Worm (Caenorhabditis elegans) whole organism, L2 larva: ENCODE data around the gene wrt-9.

Source experiments
- ZK546.5 ChIP-seq: sonication (generic microtip); optimal IDR thresholded peaks from 2 replicates; lab custom pipeline; 2017; ENCODE audit warnings: missing biosample characterization, missing genetic modification characterization
- alr-1 ChIP-seq: fragments of 150-350 bp; optimal IDR thresholded peaks from 2 replicates; lab custom pipeline; 2014; ENCODE audit warnings: missing biosample characterization, missing genetic modification characterization
- ama-1 ChIP-seq: fragments of 150-350 bp; optimal IDR thresholded peaks from 2 replicates; lab custom pipeline; 2018; ENCODE audit warnings: inconsistent platforms
- elt-1 ChIP-seq: fragments of 150-350 bp; optimal IDR thresholded peaks from 2 replicates; lab custom pipeline; 2014; ENCODE audit warnings: missing biosample characterization, missing genetic modification characterization
- lsy-2 ChIP-seq, 2 experiments: fragments of 150-350 bp in 1 of 2; sonication (generic microtip) in 1 of 2; optimal IDR thresholded peaks; 2 replicates each; lab custom pipeline; 2014 to 2017; ENCODE audit warnings: missing biosample characterization in 2 of 2, missing genetic modification characterization in 2 of 2
- nhr-11 ChIP-seq: fragments of 150-350 bp; optimal IDR thresholded peaks from 2 replicates; lab custom pipeline; 2014; ENCODE audit warnings: missing biosample characterization, missing genetic modification characterization
- nhr-237 ChIP-seq: fragments of 150-350 bp; optimal IDR thresholded peaks from 2 replicates; lab custom pipeline; 2014; ENCODE audit warnings: missing biosample characterization, missing genetic modification characterization
- skn-1 ChIP-seq: sonication (generic microtip); optimal IDR thresholded peaks from 2 replicates; lab custom pipeline; 2017; ENCODE audit warnings: missing biosample characterization, missing genetic modification characterization
- sma-9 ChIP-seq, 2 experiments: fragments of 150-350 bp in 1 of 2; sonication (generic microtip) in 1 of 2; optimal IDR thresholded peaks; 2 replicates each; lab custom pipeline; 2014 to 2016; ENCODE audit warnings: missing genetic modification characterization in 2 of 2, mild to moderate bottlenecking in 1 of 2, missing biosample characterization in 1 of 2, missing compliant biosample characterization in 1 of 2, missing genetic modification reagents in 1 of 2, moderate library complexity in 1 of 2
- snpc-4 ChIP-seq: fragments of 150-350 bp; optimal IDR thresholded peaks from 2 replicates; lab custom pipeline; 2014; ENCODE audit warnings: missing biosample characterization, missing genetic modification characterization
- zag-1 ChIP-seq: fragments of 150-350 bp; optimal IDR thresholded peaks from 2 replicates; lab custom pipeline; 2014; ENCODE audit warnings: missing biosample characterization, missing genetic modification characterization

DNA sequence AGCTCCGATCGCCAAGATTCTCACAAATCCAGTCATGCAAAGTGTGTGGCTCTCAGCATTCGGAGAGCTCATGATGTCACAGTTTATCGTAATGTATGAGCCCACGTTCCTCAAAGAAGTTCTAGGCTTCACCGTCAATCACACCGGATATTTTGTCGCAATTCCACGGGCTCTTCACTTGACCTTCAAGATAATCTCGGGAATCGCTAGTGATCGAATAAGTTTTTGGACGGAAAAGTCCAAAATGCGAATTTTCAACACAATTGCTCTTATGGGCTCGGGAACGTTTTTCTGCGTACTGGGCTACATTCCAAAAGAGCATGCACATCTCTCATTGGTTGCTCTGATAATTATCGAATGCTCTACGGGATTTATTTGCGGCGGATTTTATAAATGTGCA lies 46.6 kb downstream of the wrt-9 start:
- TF ChIP-seq ama-1 (lab: Kevin White, UChicago) (no peak), skn-1 (no peak), zag-1 (tag; lab: Kevin White, UChicago) (no peak), nhr-11 (tag; lab: Kevin White, UChicago) (no peak), sma-9 (GFP tag; optimal IDR thresholded peaks at IDR 0.05; lab: Kevin White, UChicago) (no peak), sma-9 (tag; optimal IDR thresholded peaks at IDR 0.05; lab: Kevin White, UChicago) (no peak), lsy-2 (tag; optimal IDR thresholded peaks at IDR 0.05; lab: Kevin White, UChicago) (no peak), elt-1 (tag; lab: Kevin White, UChicago) (no peak), alr-1 (no peak), nhr-237 (tag; lab: Kevin White, UChicago) (no peak), snpc-4 (tag; lab: Kevin White, UChicago) (no peak), ZK546.5 (tag; lab: Kevin White, UChicago) (no peak)
